Worm (Caenorhabditis elegans): ENCODE data around the gene misc-1.
A peak's percentile ranks its signal among the peaks of the same experiment; 100 is the strongest.

misc-1 gene

ce11 chrII:285627-286550 is 536 bp upstream of the misc-1 start, which contains the start of gene B0432.10 (continued):
- TF ChIP-seq tbp1 (GFP tag; optimal IDR thresholded peaks at IDR 0.05) (peak; percentile 30), nhr-80 (tag; optimal IDR thresholded peaks at IDR 0.05) (peak; percentile 6), lsl-1 (GFP tag; optimal IDR thresholded peaks at IDR 0.05) (peak; percentile 28), nfyb-1 (GFP tag; IDR thresholded peaks at IDR 0.05) (peak; percentile 69; the same call in 1 of the 2 replicates), ekl-4 (GFP tag; IDR thresholded peaks at IDR 0.05) (peak; percentile 33; the same call in 1 of the 2 replicates), lir-1 (GFP tag; conservative IDR thresholded peaks at IDR 0.05) (0 out of 2 replicates have a peak, but pooled peaks have one; percentile 9)

ce11 chrII:288705-289205 is 2.3 kb downstream of the misc-1 start, which contains the start of gene mrpl-41:
Gene mrpl-41 (plus strand): TSS chrII:288939.
- TF ChIP-seq C17E4.6 (GFP tag; IDR thresholded peaks at IDR 0.05) = no peak
- no peak for TF ChIP-seq Y79H2A.3 (GFP tag; conservative IDR thresholded peaks at IDR 0.05)
- TF ChIP-seq F52B5.7 (tag; optimal IDR thresholded peaks at IDR 0.05) = peak; percentile 43
- no peak for TF ChIP-seq lsy-27 (tag; optimal IDR thresholded peaks at IDR 0.05; ENCODE audit: borderline replicate concordance, insufficient read depth)
- no peak for TF ChIP-seq fkh-3 (tag; optimal IDR thresholded peaks at IDR 0.05)
- TF ChIP-seq bed-1 (GFP tag; IDR thresholded peaks at IDR 0.05) = no peak
- no peak for TF ChIP-seq K11D2.4 (GFP tag; IDR thresholded peaks at IDR 0.05)
- TF ChIP-seq lsl-1 (GFP tag; optimal IDR thresholded peaks at IDR 0.05) = no peak
- TF ChIP-seq athp-1 (tag; optimal IDR thresholded peaks at IDR 0.05) = peak; percentile 11
- TF ChIP-seq nhr-179 (tag; optimal IDR thresholded peaks at IDR 0.05) = no peak
- TF ChIP-seq F10E7.11 (tag; optimal IDR thresholded peaks at IDR 0.05) = peak; percentile 38
- TF ChIP-seq cebp-1 (GFP tag; IDR thresholded peaks at IDR 0.05) = no peak
- peak; percentile 28 for TF ChIP-seq cebp-1 (tag; optimal IDR thresholded peaks at IDR 0.05)
- TF ChIP-seq lin-35 (GFP tag; optimal IDR thresholded peaks at IDR 0.05) = peak in 1 of 3 experiments; percentile 21
- TF ChIP-seq F33H1.4 (GFP tag; IDR thresholded peaks at IDR 0.05) = no peak
- peak; percentile 3 for TF ChIP-seq F57C9.4 (tag; optimal IDR thresholded peaks at IDR 0.05)
- TF ChIP-seq ztf-28 (GFP tag; IDR thresholded peaks at IDR 0.05) = no peak
- no peak for TF ChIP-seq pha-4 (tag; optimal IDR thresholded peaks at IDR 0.05)
- TF ChIP-seq nhr-120 (GFP tag; IDR thresholded peaks at IDR 0.05) = no peak
- TF ChIP-seq snpc-4 (GFP tag; optimal IDR thresholded peaks at IDR 0.05) = no peak
- no peak for TF ChIP-seq snpc-4 (tag; optimal IDR thresholded peaks at IDR 0.05)
- TF ChIP-seq zfh-2 (GFP tag; conservative IDR thresholded peaks at IDR 0.05) = no peak
- TF ChIP-seq hmg-20 (GFP tag; IDR thresholded peaks at IDR 0.05) = 0 out of 2 replicates have a peak, but pooled peaks have one; percentile 30
- TF ChIP-seq dox-1 (GFP tag; IDR thresholded peaks at IDR 0.05) = no peak
- TF ChIP-seq ekl-4 (GFP tag; IDR thresholded peaks at IDR 0.05) = peak; percentile 53; the same call in 1 of the 2 replicates
- no peak for TF ChIP-seq let-607 (tag; optimal IDR thresholded peaks at IDR 0.05)
- TF ChIP-seq repo-1 (tag; optimal IDR thresholded peaks at IDR 0.05) = no peak
- no peak for TF ChIP-seq nhr-27 (tag; optimal IDR thresholded peaks at IDR 0.05)
- no peak for TF ChIP-seq nfya-1 (tag; optimal IDR thresholded peaks at IDR 0.05; ENCODE audit: borderline replicate concordance, insufficient read depth)
- no peak for TF ChIP-seq B0035.1 (tag; optimal IDR thresholded peaks at IDR 0.05)

ce11 chrII:290282-290681 is 3.9 kb downstream of the misc-1 start, which contains the start of gene djr-1.1:
Gene djr-1.1 (plus strand): TSS chrII:290582.
- no peak for TF ChIP-seq lag-1 (GFP tag; IDR thresholded peaks at IDR 0.05)
- TF ChIP-seq hlh-26 (GFP tag; conservative IDR thresholded peaks at IDR 0.05) = no peak

Data from whole organism, young adult.